Fruit fly (Drosophila melanogaster): ENCODE data around the gene dpr18.
A peak's percentile ranks its signal among the peaks of the same experiment; 100 is the strongest.

dpr18 gene

dm6 chrX:16092614-16093280 lies 29.2 kb downstream of the dpr18 start:
- no peak for TF ChIP-seq noc (tag; optimal IDR thresholded peaks at IDR 0.05)

dm6 chrX:16096488-16096887 lies 33.0 kb downstream of the dpr18 start:
- no peak for TF ChIP-seq noc (tag; optimal IDR thresholded peaks at IDR 0.05)

dm6 chrX:16100726-16101351 lies 37.3 kb downstream of the dpr18 start:
- TF ChIP-seq noc (tag; optimal IDR thresholded peaks at IDR 0.05), result no peak

- peak; percentile 84 for TF ChIP-seq noc (tag; optimal IDR thresholded peaks at IDR 0.05)
Observed at dm6 chrX:16102338-16103218, 39.0 kb downstream of the dpr18 start.

- no peak for TF ChIP-seq noc (tag; optimal IDR thresholded peaks at IDR 0.05)
Observed at dm6 chrX:16103482-16103881, 39.9 kb downstream of the dpr18 start.

dm6 chrX:16104056-16104737 lies 40.7 kb downstream of the dpr18 start:
- TF ChIP-seq noc (tag; optimal IDR thresholded peaks at IDR 0.05), result no peak

dm6 chrX:16104738-16105426 lies 41.3 kb downstream of the dpr18 start, which contains the start of the genes CG42353 and CG42354:
CG42353 (minus strand) TSS chrX:16104946.
CG42354 (minus strand) TSS chrX:16104946.
- TF ChIP-seq noc (tag; optimal IDR thresholded peaks at IDR 0.05), result peak; percentile 55

- TF ChIP-seq noc (tag; optimal IDR thresholded peaks at IDR 0.05), result no peak
Observed at dm6 chrX:16105715-16106114, 42.2 kb downstream of the dpr18 start.

- TF ChIP-seq noc (tag; optimal IDR thresholded peaks at IDR 0.05), result no peak
Observed at dm6 chrX:16111655-16112054, 48.1 kb downstream of the dpr18 start.
